Worm (Caenorhabditis elegans): ENCODE results near the gene Y19D2B.2.
"Not testable (repeated sequence)": the region's sequence is repeated elsewhere in the genome, so short reads cannot be mapped to it uniquely, and the experiment has no call there.

- not testable (repeated sequence) for TF ChIP-seq sea-1 (GFP tag; conservative IDR thresholded peaks at IDR 0.05); ama-1 (optimal IDR thresholded peaks at IDR 0.05); hmbx-1 (tag; optimal IDR thresholded peaks at IDR 0.05); tbx-37 (GFP tag; conservative IDR thresholded peaks at IDR 0.05); scrt-1 (GFP tag; IDR thresholded peaks at IDR 0.05); hnd-1 (tag; optimal IDR thresholded peaks at IDR 0.05); tra-4 (tag; optimal IDR thresholded peaks at IDR 0.05); ceh-36 (tag; optimal IDR thresholded peaks at IDR 0.05); tbx-11 (GFP tag; IDR thresholded peaks at IDR 0.05); ceh-13 (GFP tag; optimal IDR thresholded peaks at IDR 0.05)
These were observed 17.9 kb downstream of the Y19D2B.2 start, which contains the start of gene R03D7.15 for ce11 chrII:10941918-10942317.
